ENCODE assay signal across 1 fruit fly cellular context in the genomic region with DNA sequence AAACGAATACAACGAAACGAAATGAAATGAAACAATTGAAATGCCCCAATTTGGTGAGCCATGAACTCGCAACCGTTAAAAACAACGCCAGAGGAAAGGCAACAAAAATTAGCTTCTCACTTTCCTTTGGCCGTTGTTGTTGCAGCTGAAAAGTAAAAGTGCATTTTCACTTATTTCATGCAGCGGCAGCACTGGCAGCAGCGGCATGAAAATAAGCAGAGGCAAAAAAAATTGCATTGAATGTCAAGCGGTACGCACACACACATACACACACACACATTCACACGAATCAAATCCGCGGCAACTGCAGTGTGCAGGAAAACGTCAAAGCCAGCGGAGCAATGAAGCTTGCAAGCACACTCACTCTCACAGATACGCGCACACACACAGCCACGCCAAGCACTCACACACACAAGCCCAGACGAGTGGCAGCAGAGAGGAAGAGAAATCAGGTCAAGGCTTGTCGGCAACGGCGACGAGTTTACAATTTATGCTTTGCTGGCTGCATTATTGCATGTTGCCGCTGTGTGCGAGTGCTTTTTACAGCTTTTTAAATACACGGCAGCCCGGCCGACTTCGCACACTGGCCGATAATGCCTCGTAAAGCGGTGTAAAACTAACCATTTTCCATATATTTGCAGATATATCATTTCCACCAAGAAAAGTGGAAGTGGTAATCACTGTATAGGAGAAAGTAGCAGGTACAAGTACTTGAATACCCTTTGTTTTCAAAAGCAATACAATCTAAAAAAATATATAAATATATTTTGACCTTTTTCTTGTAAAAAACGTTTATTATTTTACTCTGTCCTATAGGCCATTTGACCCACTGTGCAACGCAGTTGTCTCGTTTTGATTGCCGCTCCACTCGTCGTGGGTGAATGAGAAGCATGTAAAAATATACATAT.
TF ChIP-seq lines count a peak whose summit lies in the region.

No protein-coding gene starts in this region.

TF ChIP-seq in whole organism, embryonic, 481 proteins besides CTCF, POLR2A, EP300 and RAD21 (continued from another document and continues in another):
- TF ChIP-seq nerfin-2 (GFP tag; IDR thresholded peaks at IDR 0.05; lab: Robert Waterston, UW; ENCODE audit: partially characterized antibody), result no peak
- peak; percentile 49 for TF ChIP-seq CG17568 (GFP tag; optimal IDR thresholded peaks at IDR 0.05; lab: Kevin White, UChicago)
- TF ChIP-seq CG13296 (GFP tag; optimal IDR thresholded peaks at IDR 0.05; lab: Kevin White, UChicago), result peak; percentile 62
- peak; percentile 76 for TF ChIP-seq odd (GFP tag; optimal IDR thresholded peaks at IDR 0.05; lab: Kevin White, UChicago)
- TF ChIP-seq CG10267 (tag; optimal IDR thresholded peaks at IDR 0.05; lab: Kevin White, UChicago), result peak; percentile 63
- peak; percentile 93 for TF ChIP-seq sens (GFP tag; lab: Kevin White, UChicago)
- TF ChIP-seq CG13287 (GFP tag; IDR thresholded peaks at IDR 0.05; lab: Robert Waterston, UW; ENCODE audit: partially characterized antibody), result no peak
- TF ChIP-seq CG14050 (GFP tag; IDR thresholded peaks at IDR 0.05; lab: Robert Waterston, UW), result peak; percentile 75
- peak; percentile 76 for TF ChIP-seq gcm (GFP tag; optimal IDR thresholded peaks at IDR 0.05; lab: Kevin White, UChicago)
- no peak for TF ChIP-seq Hmx (GFP tag; optimal IDR thresholded peaks at IDR 0.05; lab: Kevin White, UChicago)
- peak; percentile 40; the same call in 1 of the 2 replicates for TF ChIP-seq CG6272 (GFP tag; IDR thresholded peaks at IDR 0.05; lab: Robert Waterston, UW)
- TF ChIP-seq tap (tag; optimal IDR thresholded peaks at IDR 0.05; lab: Kevin White, UChicago), result peak; percentile 82
- peak; percentile 44 for TF ChIP-seq CG10431 (GFP tag; optimal IDR thresholded peaks at IDR 0.05; lab: Kevin White, UChicago)
- no peak for TF ChIP-seq Dbx (GFP tag; IDR thresholded peaks at IDR 0.05; lab: Robert Waterston, UW)
- peak; percentile 48; the same call in 1 of the 2 replicates for TF ChIP-seq sim (GFP tag; IDR thresholded peaks at IDR 0.05; lab: Robert Waterston, UW)
- no peak for TF ChIP-seq CG42726 (GFP tag; IDR thresholded peaks at IDR 0.05; lab: Robert Waterston, UW; ENCODE audit: partially characterized antibody)
- TF ChIP-seq hkb (optimal IDR thresholded peaks at IDR 0.05; lab: Kevin White, UChicago), result no peak
- peak; percentile 72; the same call in 1 of the 2 replicates for TF ChIP-seq hkb (GFP tag; IDR thresholded peaks at IDR 0.05; lab: Robert Waterston, UW)
- TF ChIP-seq CG14667 (GFP tag; IDR thresholded peaks at IDR 0.05; lab: Robert Waterston, UW), result peak; percentile 51; the same call in 1 of the 2 replicates
- TF ChIP-seq Awh (GFP tag; IDR thresholded peaks at IDR 0.05; lab: Robert Waterston, UW), result peak; percentile 83
- peak; percentile 89 for TF ChIP-seq CG2678 (tag; optimal IDR thresholded peaks at IDR 0.05; lab: Kevin White, UChicago)
- peak; percentile 4 for TF ChIP-seq CG3065 (GFP tag; optimal IDR thresholded peaks at IDR 0.05; lab: Kevin White, UChicago)
- TF ChIP-seq CG9797 (GFP tag; optimal IDR thresholded peaks at IDR 0.05; lab: Kevin White, UChicago), result no peak
- TF ChIP-seq CG15269 (tag; optimal IDR thresholded peaks at IDR 0.05; lab: Kevin White, UChicago), result peak; percentile 86
- no peak for TF ChIP-seq zf30C (GFP tag; optimal IDR thresholded peaks at IDR 0.05; lab: Kevin White, UChicago)
- 0 out of 3 replicates have a peak, but pooled peaks have one; percentile 57 for TF ChIP-seq CG3726 (GFP tag; IDR thresholded peaks at IDR 0.05; lab: Robert Waterston, UW)
- TF ChIP-seq CG14710 (tag; optimal IDR thresholded peaks at IDR 0.05; lab: Kevin White, UChicago), result peak; percentile 56
- TF ChIP-seq emc (GFP tag; optimal IDR thresholded peaks at IDR 0.05; lab: Kevin White, UChicago), result no peak
- TF ChIP-seq B-H2 (GFP tag; optimal IDR thresholded peaks at IDR 0.05; lab: Kevin White, UChicago), result no peak
- TF ChIP-seq Dll (GFP tag; IDR thresholded peaks at IDR 0.05; lab: Robert Waterston, UW; ENCODE audit: partially characterized antibody), result 0 out of 4 replicates have a peak, but pooled peaks have one; percentile 18
- TF ChIP-seq CG7372 (GFP tag; IDR thresholded peaks at IDR 0.05; lab: Robert Waterston, UW), result peak; percentile 42; the same call in 1 of the 2 replicates
- TF ChIP-seq CG17829 (tag; optimal IDR thresholded peaks at IDR 0.05; lab: Kevin White, UChicago), result peak; percentile 69
- no peak for TF ChIP-seq mld (GFP tag; IDR thresholded peaks at IDR 0.05; lab: Robert Waterston, UW; ENCODE audit: partially characterized antibody)
- no peak for TF ChIP-seq CG4360 (GFP tag; IDR thresholded peaks at IDR 0.05; lab: Robert Waterston, UW)
- peak; percentile 78 for TF ChIP-seq HHEX (GFP tag; optimal IDR thresholded peaks at IDR 0.05; lab: Kevin White, UChicago)
- peak; percentile 9 for TF ChIP-seq CG7987 (GFP tag; optimal IDR thresholded peaks at IDR 0.05; lab: Kevin White, UChicago)
- TF ChIP-seq tup (GFP tag; optimal IDR thresholded peaks at IDR 0.05; lab: Kevin White, UChicago), result no peak
- TF ChIP-seq CG31365 (tag; optimal IDR thresholded peaks at IDR 0.05; lab: Kevin White, UChicago), result no peak
- TF ChIP-seq D (optimal IDR thresholded peaks at IDR 0.05; lab: Kevin White, UChicago), result no peak
- TF ChIP-seq D (GFP tag; optimal IDR thresholded peaks at IDR 0.05; lab: Kevin White, UChicago), result peak; percentile 86
- TF ChIP-seq Eip74EF (GFP tag; optimal IDR thresholded peaks at IDR 0.05; lab: Kevin White, UChicago), result peak; percentile 69 to 97
- peak; percentile 70 for TF ChIP-seq lab (GFP tag; optimal IDR thresholded peaks at IDR 0.05; lab: Kevin White, UChicago)
- TF ChIP-seq zen2 (GFP tag; IDR thresholded peaks at IDR 0.05; lab: Robert Waterston, UW; ENCODE audit: partially characterized antibody), result no peak; the same call in 2 of the 3 replicates
- TF ChIP-seq CG13424 (tag; optimal IDR thresholded peaks at IDR 0.05; lab: Kevin White, UChicago), result peak; percentile 87
- no peak for TF ChIP-seq NFAT (GFP tag; IDR thresholded peaks at IDR 0.05; lab: Robert Waterston, UW)
- peak; percentile 13 for TF ChIP-seq zen (tag; optimal IDR thresholded peaks at IDR 0.05; lab: Kevin White, UChicago)
- no peak for TF ChIP-seq CG2116 (GFP tag; optimal IDR thresholded peaks at IDR 0.05; lab: Kevin White, UChicago)
- no peak for TF ChIP-seq CG2129 (GFP tag; IDR thresholded peaks at IDR 0.05; lab: Robert Waterston, UW; ENCODE audit: partially characterized antibody)
- no peak for TF ChIP-seq CG3838 (GFP tag; optimal IDR thresholded peaks at IDR 0.05; lab: Kevin White, UChicago)
- TF ChIP-seq CG12155 (GFP tag; optimal IDR thresholded peaks at IDR 0.05; lab: Kevin White, UChicago), result peak; percentile 30
- peak; percentile 74 for TF ChIP-seq CG12391 (tag; optimal IDR thresholded peaks at IDR 0.05; lab: Kevin White, UChicago)
- TF ChIP-seq Hey (tag; optimal IDR thresholded peaks at IDR 0.05; lab: Kevin White, UChicago), result no peak
- TF ChIP-seq CG12071 (GFP tag; optimal IDR thresholded peaks at IDR 0.05; lab: Kevin White, UChicago), result peak; percentile 58
- TF ChIP-seq slou (GFP tag; optimal IDR thresholded peaks at IDR 0.05; lab: Kevin White, UChicago), result no peak
- TF ChIP-seq ro (GFP tag; IDR thresholded peaks at IDR 0.05; lab: Robert Waterston, UW), result 0 out of 2 replicates have a peak, but pooled peaks have one; percentile 21
- TF ChIP-seq E2f1 (GFP tag; IDR thresholded peaks at IDR 0.05; lab: Robert Waterston, UW), result peak; percentile 64
- TF ChIP-seq Lim3 (GFP tag; IDR thresholded peaks at IDR 0.05; lab: Robert Waterston, UW), result peak; percentile 76
- TF ChIP-seq CG13775 (GFP tag; optimal IDR thresholded peaks at IDR 0.05; lab: Kevin White, UChicago), result peak; percentile 31
- no peak for TF ChIP-seq Ets97D (GFP tag; optimal IDR thresholded peaks at IDR 0.05; lab: Kevin White, UChicago)
- peak; percentile 52 for TF ChIP-seq CG12942 (GFP tag; optimal IDR thresholded peaks at IDR 0.05; lab: Kevin White, UChicago)
- no peak for TF ChIP-seq CG3163 (GFP tag; optimal IDR thresholded peaks at IDR 0.05; lab: Kevin White, UChicago)
- peak; percentile 18 for TF ChIP-seq Sry-β (GFP tag; optimal IDR thresholded peaks at IDR 0.05; lab: Kevin White, UChicago)
- 0 out of 3 replicates have a peak, but pooled peaks have one; percentile 56 for TF ChIP-seq CG2199 (GFP tag; IDR thresholded peaks at IDR 0.05; lab: Robert Waterston, UW)
- peak; percentile 89 for TF ChIP-seq Drgx (GFP tag; IDR thresholded peaks at IDR 0.05; lab: Robert Waterston, UW)
- TF ChIP-seq sc (optimal IDR thresholded peaks at IDR 0.05; lab: Kevin White, UChicago), result no peak
- TF ChIP-seq sc (GFP tag; optimal IDR thresholded peaks at IDR 0.05; lab: Kevin White, UChicago), result peak; percentile 78
- TF ChIP-seq CG8478 (optimal IDR thresholded peaks at IDR 0.05; lab: Kevin White, UChicago), result peak; percentile 82
- peak; percentile 46 for TF ChIP-seq CG6683 (GFP tag; optimal IDR thresholded peaks at IDR 0.05; lab: Kevin White, UChicago)
- TF ChIP-seq MBD-R2 (GFP tag; IDR thresholded peaks at IDR 0.05; lab: Robert Waterston, UW), result no peak
- no peak for TF ChIP-seq CG9609 (GFP tag; optimal IDR thresholded peaks at IDR 0.05; lab: Kevin White, UChicago)
- peak; percentile 91 for TF ChIP-seq CG11504 (tag; optimal IDR thresholded peaks at IDR 0.05; lab: Kevin White, UChicago)
- TF ChIP-seq CG17385 (GFP tag; optimal IDR thresholded peaks at IDR 0.05; lab: Kevin White, UChicago), result peak; percentile 76
- TF ChIP-seq Nf-YC (tag; optimal IDR thresholded peaks at IDR 0.05; lab: Kevin White, UChicago), result peak; percentile 66
- TF ChIP-seq her (GFP tag; optimal IDR thresholded peaks at IDR 0.05; lab: Kevin White, UChicago), result no peak
- no peak for TF ChIP-seq eve (GFP tag; optimal IDR thresholded peaks at IDR 0.05; lab: Kevin White, UChicago)
- TF ChIP-seq bcd (GFP tag; optimal IDR thresholded peaks at IDR 0.05; lab: Kevin White, UChicago), result peak; percentile 78
- peak; percentile 22 for TF ChIP-seq psq (GFP tag; optimal IDR thresholded peaks at IDR 0.05; lab: Kevin White, UChicago)
- no peak for TF ChIP-seq CG7928 (GFP tag; optimal IDR thresholded peaks at IDR 0.05; lab: Kevin White, UChicago)
- TF ChIP-seq CG2875 (GFP tag; optimal IDR thresholded peaks at IDR 0.05; lab: Kevin White, UChicago), result peak; percentile 87
- peak; percentile 20 for TF ChIP-seq CG16815 (GFP tag; optimal IDR thresholded peaks at IDR 0.05; lab: Kevin White, UChicago)
- peak; percentile 90 for TF ChIP-seq gem (tag; optimal IDR thresholded peaks at IDR 0.05; lab: Kevin White, UChicago)
- no peak; the same call in 2 of the 3 replicates for TF ChIP-seq CG2889 (GFP tag; IDR thresholded peaks at IDR 0.05; lab: Robert Waterston, UW)
- no peak for TF ChIP-seq Bgb (GFP tag; IDR thresholded peaks at IDR 0.05; lab: Robert Waterston, UW; ENCODE audit: partially characterized antibody)
- TF ChIP-seq CG12219 (GFP tag; optimal IDR thresholded peaks at IDR 0.05; lab: Kevin White, UChicago), result peak; percentile 79
- peak; percentile 62 for TF ChIP-seq Meics (GFP tag; optimal IDR thresholded peaks at IDR 0.05; lab: Kevin White, UChicago)
- no peak for TF ChIP-seq bbx (GFP tag; IDR thresholded peaks at IDR 0.05; lab: Robert Waterston, UW; ENCODE audit: partially characterized antibody)
- peak; percentile 20 for TF ChIP-seq kni (GFP tag; optimal IDR thresholded peaks at IDR 0.05; lab: Kevin White, UChicago)
- peak; percentile 85 for TF ChIP-seq CG1529 (GFP tag; optimal IDR thresholded peaks at IDR 0.05; lab: Kevin White, UChicago)
- no peak for TF ChIP-seq rib (GFP tag; IDR thresholded peaks at IDR 0.05; lab: Robert Waterston, UW)
- TF ChIP-seq CG10366 (GFP tag; IDR thresholded peaks at IDR 0.05; lab: Robert Waterston, UW), result peak; percentile 78
- TF ChIP-seq pnt (GFP tag; optimal IDR thresholded peaks at IDR 0.05; lab: Kevin White, UChicago), result peak; percentile 26
- TF ChIP-seq Gug (GFP tag; IDR thresholded peaks at IDR 0.05; lab: Robert Waterston, UW), result peak; percentile 51; the same call in 2 of the 4 replicates
- no peak for TF ChIP-seq wdn (GFP tag; IDR thresholded peaks at IDR 0.05; lab: Robert Waterston, UW)
- TF ChIP-seq sr (GFP tag; IDR thresholded peaks at IDR 0.05; lab: Robert Waterston, UW), result peak; percentile 9; the same call in 1 of the 3 replicates
- no peak for TF ChIP-seq CG15073 (GFP tag; optimal IDR thresholded peaks at IDR 0.05; lab: Kevin White, UChicago)
- TF ChIP-seq crol (GFP tag; IDR thresholded peaks at IDR 0.05; lab: Robert Waterston, UW), result peak; percentile 19
- no peak for TF ChIP-seq mam (GFP tag; optimal IDR thresholded peaks at IDR 0.05; lab: Kevin White, UChicago)
- no peak for TF ChIP-seq Usf (GFP tag; optimal IDR thresholded peaks at IDR 0.05; lab: Kevin White, UChicago)
- peak; percentile 54 for TF ChIP-seq gt (GFP tag; IDR thresholded peaks at IDR 0.05; lab: Robert Waterston, UW)
- peak; percentile 20 for TF ChIP-seq Mad (GFP tag; optimal IDR thresholded peaks at IDR 0.05; lab: Kevin White, UChicago)
- peak; percentile 79 for TF ChIP-seq CG8388 (GFP tag; optimal IDR thresholded peaks at IDR 0.05; lab: Kevin White, UChicago)
- TF ChIP-seq wek (GFP tag; optimal IDR thresholded peaks at IDR 0.05; lab: Kevin White, UChicago), result peak; percentile 36
- TF ChIP-seq fd3F (GFP tag; optimal IDR thresholded peaks at IDR 0.05; lab: Kevin White, UChicago), result peak; percentile 30
- 0 out of 3 replicates have a peak, but pooled peaks have one; percentile 50 for TF ChIP-seq otp (GFP tag; IDR thresholded peaks at IDR 0.05; lab: Robert Waterston, UW)
- no peak for TF ChIP-seq CG9876 (GFP tag; optimal IDR thresholded peaks at IDR 0.05; lab: Kevin White, UChicago)
- TF ChIP-seq crp (GFP tag; optimal IDR thresholded peaks at IDR 0.05; lab: Kevin White, UChicago), result peak in 1 of 2 experiments; percentile 29
- TF ChIP-seq Vsx1 (GFP tag; optimal IDR thresholded peaks at IDR 0.05; lab: Kevin White, UChicago), result peak; percentile 57
- peak; percentile 59 for TF ChIP-seq ssp (GFP tag; IDR thresholded peaks at IDR 0.05; lab: Robert Waterston, UW)
- TF ChIP-seq tgo (GFP tag; IDR thresholded peaks at IDR 0.05; lab: Robert Waterston, UW), result peak; percentile 75
- no peak for TF ChIP-seq lov (optimal IDR thresholded peaks at IDR 0.05; lab: Kevin White, UChicago)
- no peak for TF ChIP-seq lov (GFP tag; IDR thresholded peaks at IDR 0.05; lab: Robert Waterston, UW)
- TF ChIP-seq CG10462 (GFP tag; optimal IDR thresholded peaks at IDR 0.05; lab: Kevin White, UChicago), result peak; percentile 60
- peak; percentile 17 for TF ChIP-seq CG6854 (GFP tag; optimal IDR thresholded peaks at IDR 0.05; lab: Kevin White, UChicago)
- peak; percentile 56; the same call in 1 of the 2 replicates for TF ChIP-seq CG17328 (GFP tag; IDR thresholded peaks at IDR 0.05; lab: Robert Waterston, UW)
- no peak for TF ChIP-seq al (GFP tag; IDR thresholded peaks at IDR 0.05; lab: Robert Waterston, UW)
- TF ChIP-seq tx (GFP tag; optimal IDR thresholded peaks at IDR 0.05; lab: Kevin White, UChicago), result no peak
- no peak for TF ChIP-seq hb (GFP tag; IDR thresholded peaks at IDR 0.05; lab: Robert Waterston, UW; ENCODE audit: partially characterized antibody)
- TF ChIP-seq da (GFP tag; optimal IDR thresholded peaks at IDR 0.05; lab: Kevin White, UChicago), result no peak
